Worm (Caenorhabditis elegans) whole organism, L4 larva: Measurements from ENCODE around the gene srw-33.

Experiments used
- D1046.2 ChIP-seq: fragments of 200-800 bp; sonication (Bioruptor generic); IDR thresholded peaks from 2 replicates; pipeline ENCODE4 v1.3.6; 2022; ENCODE audit warnings: missing genetic modification characterization, missing compliant biosample characterization
- F10B5.3 ChIP-seq: sonication (generic microtip); optimal IDR thresholded peaks from 2 replicates; lab custom pipeline; 2016; ENCODE audit warnings: mild to moderate bottlenecking, missing genetic modification characterization, missing compliant biosample characterization
- F26F4.8 ChIP-seq: fragments of 200-800 bp; sonication (Bioruptor generic); conservative IDR thresholded peaks from 2 replicates; pipeline ENCODE4 v1.3.6; 2022; ENCODE audit warnings: missing genetic modification characterization, missing compliant biosample characterization
- R02D3.7 ChIP-seq: fragments of 150-350 bp; sonication (generic microtip); optimal IDR thresholded peaks from 3 replicates; lab custom pipeline; 2014; ENCODE audit warnings: missing biosample characterization, missing genetic modification characterization
- T20F7.1 ChIP-seq: fragments of 200-800 bp; sonication (Bioruptor generic); optimal IDR thresholded peaks from 2 replicates; lab custom pipeline; 2018; ENCODE audit warnings: mild to moderate bottlenecking, missing genetic modification characterization, missing compliant biosample characterization
- Y105C5A.15 ChIP-seq: fragments of 200-800 bp; sonication (Bioruptor generic); IDR thresholded peaks from 2 replicates; pipeline ENCODE4 v1.3.6; 2022; ENCODE audit warnings: missing genetic modification characterization, missing compliant biosample characterization
- Y48G9A.11 ChIP-seq: fragments of 200-800 bp; sonication (Bioruptor generic); IDR thresholded peaks from 2 replicates; pipeline ENCODE4 v1.3.6; 2022; ENCODE audit warnings: missing genetic modification reagents, missing genetic modification characterization, missing compliant biosample characterization
- ZK337.2 ChIP-seq: fragments of 200-800 bp; sonication (Bioruptor generic); IDR thresholded peaks from 2 replicates; pipeline ENCODE4 v1.3.6; 2022; ENCODE audit warnings: missing genetic modification reagents, missing genetic modification characterization, missing compliant biosample characterization
- ama-1 ChIP-seq: fragments of 150-350 bp; optimal IDR thresholded peaks from 2 replicates; lab custom pipeline; 2014; ENCODE audit warnings: inconsistent platforms, mixed read lengths
- attf-4 ChIP-seq: sonication (generic microtip); optimal IDR thresholded peaks from 3 replicates; lab custom pipeline; 2017; ENCODE audit warnings: missing biosample characterization, missing genetic modification characterization
- ceh-20 ChIP-seq: fragments of 200-800 bp; sonication (Bioruptor generic); IDR thresholded peaks from 2 replicates; pipeline ENCODE4 v1.3.6; 2022; ENCODE audit warnings: missing genetic modification reagents, missing genetic modification characterization, missing compliant biosample characterization
- ceh-28 ChIP-seq: fragments of 150-350 bp; optimal IDR thresholded peaks from 2 replicates; lab custom pipeline; 2014; ENCODE audit warnings: missing biosample characterization, missing genetic modification reagents, missing genetic modification characterization
- ces-1 ChIP-seq: fragments of 150-350 bp; sonication (generic microtip); optimal IDR thresholded peaks from 4 replicates; lab custom pipeline; 2014; ENCODE audit warnings: missing biosample characterization, missing genetic modification reagents, missing genetic modification characterization
- cey-2 ChIP-seq: sonication (generic microtip); optimal IDR thresholded peaks from 3 replicates; lab custom pipeline; 2017; ENCODE audit warnings: missing genetic modification characterization, mild to moderate bottlenecking, missing compliant biosample characterization, antibody characterized with exemption, borderline replicate concordance; ENCODE audit not compliant: insufficient read depth
- dmd-8 ChIP-seq: fragments of 200-800 bp; sonication (Bioruptor generic); IDR thresholded peaks from 2 replicates; pipeline ENCODE4 v1.3.6; 2022; ENCODE audit warnings: missing genetic modification characterization, missing compliant biosample characterization
- dpl-1 ChIP-seq: fragments of 150-350 bp; optimal IDR thresholded peaks from 2 replicates; lab custom pipeline; 2014; ENCODE audit warnings: missing biosample characterization, missing genetic modification reagents, missing genetic modification characterization
- dve-1 ChIP-seq: sonication (generic microtip); optimal IDR thresholded peaks from 2 replicates; lab custom pipeline; 2017; ENCODE audit warnings: antibody characterized with exemption, mild to moderate bottlenecking, missing genetic modification characterization, missing compliant biosample characterization; ENCODE audit not compliant: insufficient read depth
- fos-1 ChIP-seq: fragments of 150-350 bp; optimal IDR thresholded peaks from 2 replicates; lab custom pipeline; 2014; ENCODE audit warnings: missing biosample characterization, missing genetic modification characterization
- gei-8 ChIP-seq: fragments of 200-800 bp; sonication (Bioruptor generic); optimal IDR thresholded peaks from 2 replicates; lab custom pipeline; 2018; ENCODE audit warnings: mild to moderate bottlenecking, missing genetic modification characterization, missing compliant biosample characterization
- hmg-1.1 ChIP-seq: fragments of 200-800 bp; sonication (Bioruptor generic); IDR thresholded peaks from 2 replicates; pipeline ENCODE4 v1.3.6; 2022; ENCODE audit warnings: missing genetic modification reagents, missing genetic modification characterization, missing compliant biosample characterization
- lin-13 ChIP-seq: fragments of 150-350 bp; optimal IDR thresholded peaks from 2 replicates; lab custom pipeline; 2014; ENCODE audit warnings: missing biosample characterization, missing genetic modification reagents, missing genetic modification characterization
- lin-38 ChIP-seq: fragments of 200-800 bp; sonication (Bioruptor generic); IDR thresholded peaks from 2 replicates; pipeline ENCODE4 v1.3.6; 2022; ENCODE audit warnings: missing genetic modification reagents, missing genetic modification characterization, missing compliant biosample characterization
- mep-1 ChIP-seq: fragments of 150-350 bp; sonication (generic microtip); optimal IDR thresholded peaks from 3 replicates; lab custom pipeline; 2014; ENCODE audit warnings: missing biosample characterization, missing genetic modification characterization
- mes-2 ChIP-seq: sonication (generic microtip); optimal IDR thresholded peaks from 2 replicates; lab custom pipeline; 2016; ENCODE audit warnings: missing genotype, mild to moderate bottlenecking, missing genetic modification characterization, missing compliant biosample characterization; ENCODE audit not compliant: poor library complexity, severe bottlenecking
- mxl-2 ChIP-seq: fragments of 200-800 bp; sonication (Bioruptor generic); conservative IDR thresholded peaks from 2 replicates; pipeline ENCODE4 v1.3.6; 2022; ENCODE audit warnings: missing genetic modification reagents, missing genetic modification characterization, missing compliant biosample characterization
- mxl-3 ChIP-seq: fragments of 200-800 bp; sonication (Bioruptor generic); optimal IDR thresholded peaks from 2 replicates; lab custom pipeline; 2018; ENCODE audit warnings: mild to moderate bottlenecking, missing genetic modification characterization, missing compliant biosample characterization
- nhr-10 ChIP-seq: fragments of 150-350 bp; optimal IDR thresholded peaks from 2 replicates; lab custom pipeline; 2014; ENCODE audit warnings: missing biosample characterization, missing genetic modification characterization
- nhr-102 ChIP-seq: sonication (generic microtip); optimal IDR thresholded peaks from 2 replicates; lab custom pipeline; 2016; ENCODE audit warnings: mild to moderate bottlenecking, missing genetic modification characterization, moderate library complexity, missing compliant biosample characterization
- nhr-237 ChIP-seq: sonication (generic microtip); optimal IDR thresholded peaks from 2 replicates; lab custom pipeline; 2017; ENCODE audit warnings: missing biosample characterization, missing genetic modification characterization
- nhr-28 ChIP-seq: fragments of 150-350 bp; optimal IDR thresholded peaks from 2 replicates; lab custom pipeline; 2014; ENCODE audit warnings: missing biosample characterization, missing genetic modification characterization
- nhr-41 ChIP-seq: fragments of 200-800 bp; sonication (Bioruptor generic); IDR thresholded peaks from 2 replicates; pipeline ENCODE4 v1.3.6; 2022; ENCODE audit warnings: missing genetic modification reagents, missing genetic modification characterization, missing compliant biosample characterization
- nhr-42 ChIP-seq: fragments of 200-800 bp; sonication (Bioruptor generic); IDR thresholded peaks from 2 replicates; pipeline ENCODE4 v1.3.6; 2022; ENCODE audit warnings: missing genetic modification characterization, missing compliant biosample characterization
- pqm-1 ChIP-seq: sonication (generic microtip); optimal IDR thresholded peaks from 2 replicates; lab custom pipeline; 2017; ENCODE audit warnings: missing biosample characterization, missing genetic modification characterization
- saeg-2 ChIP-seq: fragments of 200-800 bp; sonication (Bioruptor generic); IDR thresholded peaks from 2 replicates; pipeline ENCODE4 v1.3.6; 2022; ENCODE audit warnings: missing genetic modification reagents, missing genetic modification characterization, missing compliant biosample characterization
- set-16 ChIP-seq: fragments of 200-800 bp; sonication (Bioruptor generic); IDR thresholded peaks from 2 replicates; pipeline ENCODE4 v1.3.6; 2022; ENCODE audit warnings: missing genetic modification reagents, missing genetic modification characterization, missing compliant biosample characterization
- tag-97 ChIP-seq: fragments of 200-800 bp; sonication (Bioruptor generic); IDR thresholded peaks from 2 replicates; pipeline ENCODE4 v1.3.6; 2022; ENCODE audit warnings: missing genetic modification characterization, missing compliant biosample characterization
- vab-7 ChIP-seq: fragments of 200-800 bp; sonication (Bioruptor generic); IDR thresholded peaks from 2 replicates; pipeline ENCODE4 v1.3.6; 2022; ENCODE audit warnings: missing genetic modification reagents, missing genetic modification characterization, missing compliant biosample characterization
- zfp-3 ChIP-seq: fragments of 200-800 bp; sonication (Bioruptor generic); conservative IDR thresholded peaks from 2 replicates; pipeline ENCODE4 v1.3.6; 2022; ENCODE audit warnings: missing genetic modification reagents, missing genetic modification characterization, missing compliant biosample characterization

Gene srw-33

DNA sequence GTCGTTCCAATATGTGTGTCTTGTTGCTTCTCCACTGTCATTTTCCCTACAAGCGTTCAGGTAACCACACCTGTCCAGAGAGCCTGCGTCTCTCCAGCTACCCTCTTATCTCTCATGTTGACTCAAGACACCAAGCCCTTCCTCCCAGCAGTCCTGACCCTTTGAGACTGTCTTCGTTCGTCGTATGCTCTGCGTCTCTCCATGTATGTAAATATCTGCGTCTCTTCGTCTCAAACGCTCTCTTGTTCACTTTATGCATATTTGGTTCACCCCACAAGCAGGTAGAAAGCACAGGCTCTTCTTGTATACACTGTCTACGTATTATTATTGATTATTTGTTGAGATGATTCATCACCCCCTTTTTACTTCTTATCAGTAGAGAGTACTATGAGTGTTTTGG, 46.4 kb upstream of the srw-33 start (continued):
- no peak for TF ChIP-seq zfp-3 (GFP tag; lab: Robert Waterston, UW)
- TF ChIP-seq lin-13 (GFP tag; lab: Kevin White, UChicago): no peak
- TF ChIP-seq nhr-237 (tag; lab: Kevin White, UChicago): no peak
- no peak for TF ChIP-seq ces-1
- no peak for TF ChIP-seq lin-38 (GFP tag; lab: Robert Waterston, UW)
- no peak for TF ChIP-seq mxl-2 (GFP tag; lab: Robert Waterston, UW)
- TF ChIP-seq ceh-28 (tag; lab: Kevin White, UChicago): peak; percentile 17
- TF ChIP-seq T20F7.1: no peak
- no peak for TF ChIP-seq saeg-2
- TF ChIP-seq vab-7 (GFP tag; lab: Robert Waterston, UW): no peak
- TF ChIP-seq F10B5.3 (tag; lab: Kevin White, UChicago): no peak
- peak; percentile 49 for TF ChIP-seq mxl-3
- TF ChIP-seq nhr-28 (tag; lab: Kevin White, UChicago): peak; percentile 82
- no peak for TF ChIP-seq tag-97 (GFP tag; lab: Robert Waterston, UW)
- peak; percentile 90 for TF ChIP-seq dve-1 (tag; lab: Kevin White, UChicago)
- TF ChIP-seq dpl-1 (GFP tag; lab: Kevin White, UChicago): peak; percentile 37
- no peak for TF ChIP-seq nhr-102 (tag; lab: Kevin White, UChicago)
- no peak for TF ChIP-seq ama-1 (lab: Kevin White, UChicago)
- TF ChIP-seq fos-1 (tag; lab: Kevin White, UChicago): peak; percentile 56
- peak; percentile 59 for TF ChIP-seq pqm-1 (tag; lab: Kevin White, UChicago)
- no peak for TF ChIP-seq set-16 (GFP tag; lab: Robert Waterston, UW)
- TF ChIP-seq dmd-8 (GFP tag; lab: Robert Waterston, UW): peak; percentile 59; the same call in 1 of the 2 replicates
- TF ChIP-seq Y48G9A.11 (GFP tag; lab: Robert Waterston, UW): no peak
- no peak for TF ChIP-seq cey-2
- TF ChIP-seq ZK337.2 (GFP tag; lab: Robert Waterston, UW): no peak
- peak; percentile 42 for TF ChIP-seq mes-2 (tag; lab: Kevin White, UChicago)
- no peak for TF ChIP-seq F26F4.8 (GFP tag; lab: Robert Waterston, UW)
- no peak for TF ChIP-seq nhr-42 (GFP tag; lab: Robert Waterston, UW)
- no peak for TF ChIP-seq ceh-20 (GFP tag; lab: Robert Waterston, UW)
- no peak for TF ChIP-seq Y105C5A.15 (GFP tag; lab: Robert Waterston, UW)
- TF ChIP-seq nhr-10 (tag; lab: Kevin White, UChicago): no peak
- TF ChIP-seq D1046.2 (GFP tag; lab: Robert Waterston, UW): 0 out of 2 replicates have a peak, but pooled peaks have one; percentile 36

DNA sequence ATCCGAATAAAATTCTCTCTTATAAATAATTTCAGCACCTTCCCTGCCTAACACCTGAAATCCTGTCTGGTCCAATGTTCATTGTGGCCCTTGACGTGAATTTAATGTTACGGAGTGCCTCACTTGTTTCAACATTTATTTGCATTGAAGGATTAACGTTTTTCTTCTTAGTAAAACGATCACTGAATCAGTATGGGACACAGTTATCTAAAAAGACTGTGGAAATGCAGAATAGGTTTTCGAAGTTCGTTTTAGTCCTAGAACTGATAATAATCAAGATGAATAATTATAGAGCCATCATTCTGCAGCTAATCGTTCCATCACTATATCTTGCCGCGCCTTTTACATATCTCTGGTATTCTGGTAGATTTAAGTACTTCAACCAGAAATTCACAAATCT, 43.8 kb upstream of the srw-33 start, which contains the start of gene srh-219:
srh-219 (plus strand) TSS at position 301 of the 400 bp plus-strand sequence.
- no peak for TF ChIP-seq mep-1 (tag; lab: Kevin White, UChicago)

DNA sequence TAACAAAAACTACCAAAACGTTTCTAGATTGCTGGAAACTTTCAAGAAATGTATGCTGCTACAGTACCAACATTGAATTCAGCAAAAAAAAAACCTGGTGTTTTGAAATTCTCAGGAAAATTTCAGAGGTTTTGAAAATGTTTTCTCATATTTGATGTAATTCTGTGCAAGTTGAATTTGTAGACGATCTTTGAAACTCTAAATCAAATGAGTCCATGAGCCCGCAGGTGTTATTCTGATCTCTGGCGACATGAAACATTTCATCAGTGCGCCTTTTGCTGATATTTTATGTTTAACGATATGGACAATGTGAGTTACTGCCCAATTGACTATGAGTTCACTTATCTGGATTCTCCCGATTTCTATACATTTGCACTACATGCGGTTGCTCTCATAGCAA, 42.4 kb upstream of the srw-33 start, which contains the start of gene srh-218:
srh-218 (plus strand) TSS at position 301 of the 400 bp plus-strand sequence.
- TF ChIP-seq lin-38 (GFP tag; lab: Robert Waterston, UW): no peak
- TF ChIP-seq R02D3.7 (tag; lab: Kevin White, UChicago): no peak
- TF ChIP-seq nhr-41: no peak
- TF ChIP-seq hmg-1.1: no peak
- TF ChIP-seq gei-8 (GFP tag; lab: Kevin White, UChicago): no peak
- TF ChIP-seq attf-4 (tag; lab: Kevin White, UChicago): no peak
